Fruit fly (Drosophila melanogaster): Measurements from ENCODE around the gene CG31142.

CG31142 gene

dm6 chr3R:23890886-23891285, 38.2 kb upstream of the CG31142 start, which contains the start of gene TfIIA-S (continued):
- peak; percentile 39 for TF ChIP-seq btn (GFP tag; optimal IDR thresholded peaks at IDR 0.05)
- peak; percentile 67 for TF ChIP-seq gfzf (GFP tag; optimal IDR thresholded peaks at IDR 0.05)
- TF ChIP-seq CG10274 (GFP tag; optimal IDR thresholded peaks at IDR 0.05) = no peak
- TF ChIP-seq Usf (GFP tag; optimal IDR thresholded peaks at IDR 0.05) = peak; percentile 34
- peak; percentile 69 for TF ChIP-seq CG13123 (GFP tag; optimal IDR thresholded peaks at IDR 0.05)
- peak; percentile 26 for TF ChIP-seq CG31365 (tag; optimal IDR thresholded peaks at IDR 0.05)
- TF ChIP-seq CG12769 (tag; optimal IDR thresholded peaks at IDR 0.05) = no peak
- no peak for TF ChIP-seq ase (GFP tag; IDR thresholded peaks at IDR 0.05)
- TF ChIP-seq CG2120 (GFP tag; optimal IDR thresholded peaks at IDR 0.05) = peak; percentile 91
- peak; percentile 75 for TF ChIP-seq Atf-2 (GFP tag; optimal IDR thresholded peaks at IDR 0.05)
- no peak for TF ChIP-seq CG2889 (GFP tag; IDR thresholded peaks at IDR 0.05)
- TF ChIP-seq Hsf (GFP tag; optimal IDR thresholded peaks at IDR 0.05) = peak; percentile 78
- TF ChIP-seq shn (GFP tag; optimal IDR thresholded peaks at IDR 0.05) = peak; percentile 89
- TF ChIP-seq sisA (GFP tag; IDR thresholded peaks at IDR 0.05) = no peak
- peak; percentile 91 for TF ChIP-seq CG4282 (GFP tag; optimal IDR thresholded peaks at IDR 0.05)
- TF ChIP-seq CG3838 (GFP tag; optimal IDR thresholded peaks at IDR 0.05) = no peak
- TF ChIP-seq dpn (GFP tag; optimal IDR thresholded peaks at IDR 0.05) = peak; percentile 86 to 91
- TF ChIP-seq CG8765 (GFP tag; IDR thresholded peaks at IDR 0.05) = no peak
- peak; percentile 49; the same call in 1 of the 3 replicates for TF ChIP-seq CG11093 (GFP tag; IDR thresholded peaks at IDR 0.05)
- no peak for TF ChIP-seq CG8478 (optimal IDR thresholded peaks at IDR 0.05)
- TF ChIP-seq bsh (GFP tag; optimal IDR thresholded peaks at IDR 0.05) = peak in 1 of 2 experiments; percentile 49
- TF ChIP-seq CG11723 (GFP tag; optimal IDR thresholded peaks at IDR 0.05) = peak; percentile 52
- no peak for TF ChIP-seq jigr1 (GFP tag; IDR thresholded peaks at IDR 0.05)
- TF ChIP-seq Mrtf (GFP tag; IDR thresholded peaks at IDR 0.05) = no peak
- peak; percentile 46 for TF ChIP-seq CG3407 (GFP tag; optimal IDR thresholded peaks at IDR 0.05)
- TF ChIP-seq lilli (GFP tag; optimal IDR thresholded peaks at IDR 0.05) = peak; percentile 89
- no peak for TF ChIP-seq lola (GFP tag; optimal IDR thresholded peaks at IDR 0.05)
- peak; percentile 86 for TF ChIP-seq her (GFP tag; optimal IDR thresholded peaks at IDR 0.05)
- peak; percentile 18 for TF ChIP-seq fd102C (GFP tag; optimal IDR thresholded peaks at IDR 0.05)
- no peak for TF ChIP-seq gcm (GFP tag; optimal IDR thresholded peaks at IDR 0.05)
- TF ChIP-seq CG15514 (GFP tag; optimal IDR thresholded peaks at IDR 0.05) = peak; percentile 92
- no peak for TF ChIP-seq Opbp (GFP tag; IDR thresholded peaks at IDR 0.05; ENCODE audit: partially characterized antibody)
- TF ChIP-seq oc (tag; optimal IDR thresholded peaks at IDR 0.05) = peak; percentile 43
- peak; percentile 90 for TF ChIP-seq sens (GFP tag)
- TF ChIP-seq trh (GFP tag; optimal IDR thresholded peaks at IDR 0.05) = peak; percentile 64
- TF ChIP-seq Ets97D (GFP tag; optimal IDR thresholded peaks at IDR 0.05) = peak; percentile 95
- TF ChIP-seq scrt (GFP tag; optimal IDR thresholded peaks at IDR 0.05) = peak; percentile 98
- TF ChIP-seq CG12942 (GFP tag; optimal IDR thresholded peaks at IDR 0.05) = peak; percentile 78
- TF ChIP-seq YL-1 (GFP tag; optimal IDR thresholded peaks at IDR 0.05) = peak; percentile 92
- TF ChIP-seq org-1 (GFP tag; optimal IDR thresholded peaks at IDR 0.05) = peak; percentile 54
- TF ChIP-seq CG17802 (tag; optimal IDR thresholded peaks at IDR 0.05) = peak; percentile 59
- peak; percentile 86 for TF ChIP-seq ERR (GFP tag; optimal IDR thresholded peaks at IDR 0.05)
- TF ChIP-seq ranshi (GFP tag; IDR thresholded peaks at IDR 0.05) = no peak
- peak; percentile 94 for TF ChIP-seq stwl (tag; optimal IDR thresholded peaks at IDR 0.05)
- TF ChIP-seq Six4 (GFP tag; optimal IDR thresholded peaks at IDR 0.05) = peak; percentile 52
- peak; percentile 50 for TF ChIP-seq Dek (tag; optimal IDR thresholded peaks at IDR 0.05)
- TF ChIP-seq CG1603 (tag; optimal IDR thresholded peaks at IDR 0.05) = peak; percentile 94
- TF ChIP-seq stc (GFP tag; IDR thresholded peaks at IDR 0.05) = no peak
- peak; percentile 72 for TF ChIP-seq phol (tag; optimal IDR thresholded peaks at IDR 0.05)
- TF ChIP-seq CG6689 (GFP tag; IDR thresholded peaks at IDR 0.05) = no peak
- peak; percentile 90 for TF ChIP-seq Xbp1 (GFP tag; optimal IDR thresholded peaks at IDR 0.05)
- peak; percentile 55 for TF ChIP-seq CG1233 (GFP tag; optimal IDR thresholded peaks at IDR 0.05)

Data from whole organism, embryonic.